Worm (Caenorhabditis elegans): Measurements from ENCODE around the gene denn-4.

ce11 chrIV:1924178-1924577, 377 bp downstream of the denn-4 start:
- TF ChIP-seq flt-1 (GFP tag; IDR thresholded peaks at IDR 0.05) (no peak), ref-1 (GFP tag; conservative IDR thresholded peaks at IDR 0.05) (no peak), med-1 (GFP tag; optimal IDR thresholded peaks at IDR 0.05; ENCODE audit: insufficient read depth) (no peak), cog-1 (tag; optimal IDR thresholded peaks at IDR 0.05) (no peak), ztf-23 (GFP tag; IDR thresholded peaks at IDR 0.05) (no peak), tab-1 (GFP tag; IDR thresholded peaks at IDR 0.05) (no peak), T22C8.4 (GFP tag; IDR thresholded peaks at IDR 0.05) (no peak), klf-2 (GFP tag; conservative IDR thresholded peaks at IDR 0.05) (no peak)
